Fruit fly (Drosophila melanogaster): ENCODE measurements around the gene CG32576.

CG32576 gene

DNA sequence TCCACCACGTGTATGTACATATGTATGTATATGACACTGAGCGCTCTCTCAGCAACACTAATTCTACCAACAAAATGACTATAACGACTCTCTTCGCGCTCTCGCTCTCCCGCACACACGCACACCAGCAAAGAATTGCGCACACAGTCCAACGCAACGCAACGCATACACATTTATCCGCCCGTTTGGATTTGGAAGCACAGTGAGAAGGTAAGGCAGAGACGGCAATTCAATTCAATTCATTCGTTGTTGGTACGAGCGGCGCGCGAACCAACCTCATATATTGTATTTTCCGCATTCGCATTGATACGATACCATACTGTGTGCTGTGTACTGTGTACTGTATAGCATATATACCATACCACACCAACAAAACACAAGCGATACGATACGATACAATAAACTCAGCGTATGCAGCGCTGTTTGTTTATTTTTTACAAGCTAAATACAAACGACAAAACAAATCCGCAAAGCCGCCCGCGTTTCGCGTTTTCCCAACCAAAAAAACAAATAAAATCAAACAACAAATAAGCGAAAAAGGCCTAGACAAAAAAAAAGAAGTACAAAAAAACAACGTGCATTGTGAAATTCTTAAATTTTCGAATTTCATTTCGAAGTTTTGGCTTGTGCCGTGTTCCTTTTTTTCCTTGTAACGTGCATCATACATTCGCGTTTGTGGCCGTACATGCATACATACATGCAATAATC is 45.3 kb upstream of the CG32576 start, which contains the start of the genes CG9921 and Dsp1 (continued):
- TF ChIP-seq her (GFP tag; optimal IDR thresholded peaks at IDR 0.05), result no peak
- no peak for TF ChIP-seq insv (GFP tag; optimal IDR thresholded peaks at IDR 0.05)
- TF ChIP-seq CG17802 (tag; optimal IDR thresholded peaks at IDR 0.05), result no peak
- TF ChIP-seq CG4854 (GFP tag; optimal IDR thresholded peaks at IDR 0.05), result no peak
- TF ChIP-seq CG10147 (GFP tag; optimal IDR thresholded peaks at IDR 0.05), result no peak
- peak; percentile 29 for TF ChIP-seq CG13296 (GFP tag; optimal IDR thresholded peaks at IDR 0.05)
- TF ChIP-seq Asciz (GFP tag; optimal IDR thresholded peaks at IDR 0.05), result peak; percentile 18
- peak; percentile 13 for TF ChIP-seq grau (tag; optimal IDR thresholded peaks at IDR 0.05)
- no peak for TF ChIP-seq ssp (GFP tag; IDR thresholded peaks at IDR 0.05)
- no peak for TF ChIP-seq jigr1 (GFP tag; IDR thresholded peaks at IDR 0.05)
- TF ChIP-seq CG3726 (GFP tag; IDR thresholded peaks at IDR 0.05), result no peak
- peak; percentile 32; the same call in 1 of the 2 replicates for TF ChIP-seq CG11696 (GFP tag; IDR thresholded peaks at IDR 0.05)
- TF ChIP-seq CG5180 (GFP tag; optimal IDR thresholded peaks at IDR 0.05), result no peak
- no peak for TF ChIP-seq croc (GFP tag; conservative IDR thresholded peaks at IDR 0.05)
- no peak for TF ChIP-seq hb (GFP tag; IDR thresholded peaks at IDR 0.05; ENCODE audit: partially characterized antibody)
- TF ChIP-seq run (tag; optimal IDR thresholded peaks at IDR 0.05), result no peak
- TF ChIP-seq ATbp (GFP tag; optimal IDR thresholded peaks at IDR 0.05), result no peak
- TF ChIP-seq CG18599 (GFP tag; optimal IDR thresholded peaks at IDR 0.05), result no peak
- TF ChIP-seq dati (GFP tag; IDR thresholded peaks at IDR 0.05), result no peak
- TF ChIP-seq eve (GFP tag; optimal IDR thresholded peaks at IDR 0.05), result peak in 1 of 2 experiments; percentile 56
- no peak for TF ChIP-seq zfh2 (GFP tag; optimal IDR thresholded peaks at IDR 0.05)
- TF ChIP-seq CG6854 (GFP tag; optimal IDR thresholded peaks at IDR 0.05), result no peak
- TF ChIP-seq emc (GFP tag; optimal IDR thresholded peaks at IDR 0.05), result no peak
- TF ChIP-seq fd96Cb (tag; optimal IDR thresholded peaks at IDR 0.05), result no peak
- no peak for TF ChIP-seq CG10267 (tag; optimal IDR thresholded peaks at IDR 0.05)
- TF ChIP-seq CG12219 (GFP tag; optimal IDR thresholded peaks at IDR 0.05), result no peak
- TF ChIP-seq CG1602 (GFP tag; optimal IDR thresholded peaks at IDR 0.05), result no peak
- TF ChIP-seq tup (GFP tag; optimal IDR thresholded peaks at IDR 0.05), result no peak
- TF ChIP-seq gt (GFP tag; IDR thresholded peaks at IDR 0.05), result no peak
- TF ChIP-seq Pdp1 (GFP tag; optimal IDR thresholded peaks at IDR 0.05), result no peak
- no peak for TF ChIP-seq CG7987 (GFP tag; optimal IDR thresholded peaks at IDR 0.05)
- TF ChIP-seq CG10209 (GFP tag; optimal IDR thresholded peaks at IDR 0.05), result no peak
- TF ChIP-seq D (optimal IDR thresholded peaks at IDR 0.05), result no peak
- no peak for TF ChIP-seq D (GFP tag; optimal IDR thresholded peaks at IDR 0.05)
- no peak for TF ChIP-seq inv (GFP tag; IDR thresholded peaks at IDR 0.05; ENCODE audit: partially characterized antibody)
- no peak for TF ChIP-seq CG11085 (GFP tag; IDR thresholded peaks at IDR 0.05)
- TF ChIP-seq bcd (GFP tag; optimal IDR thresholded peaks at IDR 0.05), result no peak
- no peak for TF ChIP-seq CG8765 (GFP tag; IDR thresholded peaks at IDR 0.05)
- no peak for TF ChIP-seq CG12769 (tag; optimal IDR thresholded peaks at IDR 0.05)
- no peak for TF ChIP-seq slbo (GFP tag; IDR thresholded peaks at IDR 0.05)
- peak; percentile 26 for TF ChIP-seq sug (tag; optimal IDR thresholded peaks at IDR 0.05)
- TF ChIP-seq CG4424 (GFP tag; optimal IDR thresholded peaks at IDR 0.05), result no peak
- no peak for TF ChIP-seq phol (tag; optimal IDR thresholded peaks at IDR 0.05)
- no peak for TF ChIP-seq HmgD (GFP tag; optimal IDR thresholded peaks at IDR 0.05)
- no peak for TF ChIP-seq CG17568 (GFP tag; optimal IDR thresholded peaks at IDR 0.05)
- TF ChIP-seq CG9437 (GFP tag; optimal IDR thresholded peaks at IDR 0.05), result no peak
- no peak for TF ChIP-seq Hr39 (optimal IDR thresholded peaks at IDR 0.05)
- no peak for TF ChIP-seq fd102C (GFP tag; optimal IDR thresholded peaks at IDR 0.05)
- no peak for TF ChIP-seq CG12236 (GFP tag; optimal IDR thresholded peaks at IDR 0.05)
- TF ChIP-seq CHES-1-like (GFP tag; optimal IDR thresholded peaks at IDR 0.05), result no peak
